Worm (Caenorhabditis elegans) whole organism, L3 larva: ENCODE results near the gene ins-32.

Source experiments
- ZK546.5 ChIP-seq: sonication (generic microtip); optimal IDR thresholded peaks from 2 replicates; lab custom pipeline; 2017; ENCODE audit warnings: missing biosample characterization, missing genetic modification characterization
- ceh-16 ChIP-seq: sonication (generic microtip); optimal IDR thresholded peaks from 2 replicates; lab custom pipeline; 2017; ENCODE audit warnings: missing biosample characterization, missing genetic modification characterization
- ceh-28 ChIP-seq: fragments of 150-350 bp; optimal IDR thresholded peaks from 2 replicates; lab custom pipeline; 2014; ENCODE audit warnings: missing biosample characterization, missing genetic modification reagents, missing genetic modification characterization
- daf-12 ChIP-seq: fragments of 150-350 bp; optimal IDR thresholded peaks from 2 replicates; lab custom pipeline; 2014; ENCODE audit warnings: missing biosample characterization, missing genetic modification reagents, missing genetic modification characterization
- egl-27 ChIP-seq: sonication (generic microtip); optimal IDR thresholded peaks from 4 replicates; lab custom pipeline; 2017; ENCODE audit warnings: missing biosample characterization, missing genetic modification reagents, missing genetic modification characterization
- egl-5 ChIP-seq: fragments of 150-350 bp; optimal IDR thresholded peaks from 2 replicates; lab custom pipeline; 2017; ENCODE audit warnings: missing biosample characterization, missing genetic modification reagents, missing genetic modification characterization, inconsistent platforms
- elt-1 ChIP-seq: fragments of 150-350 bp; optimal IDR thresholded peaks from 2 replicates; lab custom pipeline; 2014; ENCODE audit warnings: missing biosample characterization, missing genetic modification characterization
- elt-3 ChIP-seq, 3 experiments: fragments of 150-350 bp in 1 of 3; sonication (generic microtip) in 2 of 3; optimal IDR thresholded peaks; 2 replicates in 2 of 3; 4 replicates in 1 of 3; lab custom pipeline; 2014 to 2017; ENCODE audit warnings: missing biosample characterization in 3 of 3, missing genetic modification characterization in 3 of 3
- fkh-10 ChIP-seq: sonication (generic microtip); optimal IDR thresholded peaks from 2 replicates; lab custom pipeline; 2017; ENCODE audit warnings: missing biosample characterization, missing genetic modification reagents, missing genetic modification characterization
- fkh-2 ChIP-seq: fragments of 150-350 bp; optimal IDR thresholded peaks from 2 replicates; lab custom pipeline; 2014; ENCODE audit warnings: missing biosample characterization, missing genetic modification reagents, missing genetic modification characterization
- fos-1 ChIP-seq: fragments of 150-350 bp; optimal IDR thresholded peaks from 2 replicates; lab custom pipeline; 2014; ENCODE audit warnings: missing biosample characterization, missing genetic modification characterization
- hmg-11 ChIP-seq: sonication (generic microtip); optimal IDR thresholded peaks from 2 replicates; lab custom pipeline; 2016; ENCODE audit warnings: missing genetic modification characterization, missing compliant biosample characterization
- jun-1 ChIP-seq: fragments of 150-350 bp; optimal IDR thresholded peaks from 2 replicates; lab custom pipeline; 2014; ENCODE audit warnings: missing biosample characterization, missing genetic modification reagents, missing genetic modification characterization
- lin-15B ChIP-seq: fragments of 150-350 bp; optimal IDR thresholded peaks from 2 replicates; lab custom pipeline; 2014; ENCODE audit warnings: missing biosample characterization, missing genetic modification characterization
- lsy-12 ChIP-seq: sonication (generic microtip); optimal IDR thresholded peaks from 2 replicates; lab custom pipeline; 2016; ENCODE audit warnings: mild to moderate bottlenecking, missing genetic modification characterization, missing compliant biosample characterization
- mdl-1 ChIP-seq: fragments of 150-350 bp; optimal IDR thresholded peaks from 2 replicates; lab custom pipeline; 2014; ENCODE audit warnings: missing biosample characterization, missing genetic modification characterization
- nfya-1 ChIP-seq: sonication (generic microtip); optimal IDR thresholded peaks from 2 replicates; lab custom pipeline; 2017; ENCODE audit warnings: missing genetic modification characterization, mild to moderate bottlenecking, missing compliant biosample characterization, antibody characterized with exemption, moderate library complexity; ENCODE audit not compliant: insufficient read depth
- nhr-11 ChIP-seq: fragments of 150-350 bp; optimal IDR thresholded peaks from 2 replicates; lab custom pipeline; 2014; ENCODE audit warnings: missing biosample characterization, missing genetic modification characterization
- nhr-12 ChIP-seq: fragments of 150-350 bp; optimal IDR thresholded peaks from 2 replicates; lab custom pipeline; 2014; ENCODE audit warnings: missing biosample characterization, missing genetic modification characterization
- nhr-23 ChIP-seq: fragments of 150-350 bp; optimal IDR thresholded peaks from 2 replicates; lab custom pipeline; 2014; ENCODE audit warnings: missing biosample characterization, missing genetic modification reagents, missing genetic modification characterization
- nhr-237 ChIP-seq: fragments of 150-350 bp; optimal IDR thresholded peaks from 2 replicates; lab custom pipeline; 2014; ENCODE audit warnings: missing biosample characterization, missing genetic modification characterization
- nhr-25 ChIP-seq: sonication (generic microtip); optimal IDR thresholded peaks from 2 replicates; lab custom pipeline; 2017; ENCODE audit warnings: missing biosample characterization, missing genetic modification characterization
- nhr-43 ChIP-seq: sonication (generic microtip); optimal IDR thresholded peaks from 2 replicates; lab custom pipeline; 2016; ENCODE audit warnings: mild to moderate bottlenecking, missing genetic modification characterization, missing compliant biosample characterization; ENCODE audit not compliant: poor library complexity, severe bottlenecking
- nhr-67 ChIP-seq: fragments of 150-350 bp; optimal IDR thresholded peaks from 2 replicates; lab custom pipeline; 2014; ENCODE audit warnings: missing biosample characterization, missing genetic modification characterization
- nhr-76 ChIP-seq: fragments of 150-350 bp; sonication (generic microtip); optimal IDR thresholded peaks from 5 replicates; lab custom pipeline; 2014; ENCODE audit warnings: missing biosample characterization, missing genetic modification characterization
- tbx-2 ChIP-seq: sonication (generic microtip); optimal IDR thresholded peaks from 2 replicates; lab custom pipeline; 2016; ENCODE audit warnings: mild to moderate bottlenecking, missing genetic modification characterization, missing compliant biosample characterization
- unc-39 ChIP-seq: sonication (generic microtip); optimal IDR thresholded peaks from 4 replicates; lab custom pipeline; 2017; ENCODE audit warnings: missing biosample characterization, missing genetic modification characterization
- unc-62 ChIP-seq: fragments of 150-350 bp; sonication (generic microtip); optimal IDR thresholded peaks from 4 replicates; lab custom pipeline; 2014; ENCODE audit warnings: missing biosample characterization, missing genetic modification reagents, missing genetic modification characterization
- zag-1 ChIP-seq: fragments of 150-350 bp; optimal IDR thresholded peaks from 2 replicates; lab custom pipeline; 2014; ENCODE audit warnings: missing biosample characterization, missing genetic modification characterization

Gene ins-32

ce11 chrII:3782309-3783000 is 20.7 kb downstream of the ins-32 start, which contains the start of gene T24E12.2:
Gene T24E12.2, plus strand, starts transcription at chrII:3782950.
- no peak for TF ChIP-seq nhr-43 (tag; lab: Kevin White, UChicago)

ce11 chrII:3781238-3781637 is 21.9 kb downstream of the ins-32 start:
- TF ChIP-seq nhr-67 (no peak), elt-1 (tag; lab: Kevin White, UChicago) (no peak), nfya-1 (no peak), lin-15B (tag; lab: Kevin White, UChicago) (no peak), elt-3 (tag; optimal IDR thresholded peaks at IDR 0.05; lab: Kevin White, UChicago) (no peak), egl-27 (tag; lab: Kevin White, UChicago) (no peak), fkh-10 (GFP tag; lab: Kevin White, UChicago) (no peak), fkh-2 (no peak), nhr-23 (no peak), tbx-2 (tag; lab: Kevin White, UChicago) (no peak)
- TF ChIP-seq, all 47 proteins: peak for 0

ce11 chrII:3779463-3779862 is 23.7 kb downstream of the ins-32 start, which contains the start of gene T24E12.11:
Gene T24E12.11, minus strand, starts transcription at chrII:3779563.
- TF ChIP-seq zag-1 (tag; lab: Kevin White, UChicago) (no peak), egl-27 (tag; lab: Kevin White, UChicago) (no peak), nhr-11 (tag; lab: Kevin White, UChicago) (no peak), daf-12 (tag; lab: Kevin White, UChicago) (no peak), nhr-43 (tag; lab: Kevin White, UChicago) (no peak), ZK546.5 (tag; lab: Kevin White, UChicago) (no peak), nhr-25 (tag; lab: Kevin White, UChicago) (no peak), lsy-12 (no peak), unc-39 (tag; lab: Kevin White, UChicago) (no peak), mdl-1 (tag; lab: Kevin White, UChicago) (no peak), egl-5 (tag; lab: Kevin White, UChicago) (no peak), nhr-67 (no peak), nhr-23 (no peak), nhr-12 (tag; lab: Kevin White, UChicago) (no peak), ceh-28 (tag; lab: Kevin White, UChicago) (no peak), nhr-76 (no peak), fos-1 (no peak)
- TF ChIP-seq, all 47 proteins: peak for 0

- TF ChIP-seq fkh-10 (GFP tag; lab: Kevin White, UChicago) (no peak), lsy-12 (no peak), ceh-16 (tag; lab: Kevin White, UChicago) (no peak), nhr-23 (no peak), hmg-11 (tag; lab: Kevin White, UChicago) (no peak), nhr-237 (tag; lab: Kevin White, UChicago) (no peak), jun-1 (no peak), zag-1 (tag; lab: Kevin White, UChicago) (no peak), fos-1 (no peak)
These were observed 25.3 kb downstream of the ins-32 start for ce11 chrII:3777802-3778201.

ce11 chrII:3775719-3776118 is 27.4 kb downstream of the ins-32 start, which contains the start of gene T24E12.3:
Gene T24E12.3, plus strand, starts transcription at chrII:3776019.
- TF ChIP-seq egl-5 (tag; lab: Kevin White, UChicago) (no peak), egl-27 (tag; lab: Kevin White, UChicago) (no peak), unc-62 (GFP tag; lab: Kevin White, UChicago) (no peak)
- TF ChIP-seq, all 47 proteins: peak for 0

ce11 chrII:3773130-3773529 is 30.0 kb downstream of the ins-32 start, which contains the start of gene T24E12.10:
Gene T24E12.10, minus strand, starts transcription at chrII:3773230.
- no peak for TF ChIP-seq egl-27 (tag; lab: Kevin White, UChicago)
